Worm (Caenorhabditis elegans) whole organism, midembryonic: Measurements from ENCODE around the gene C47E8.9.

Experiments used
- T22C8.4 ChIP-seq: fragments of 200-800 bp; sonication (Bioruptor generic); IDR thresholded peaks from 2 replicates; pipeline ENCODE4 v1.3.6; 2022; ENCODE audit warnings: missing genetic modification characterization, missing compliant biosample characterization
- cog-1 ChIP-seq: sonication (generic microtip); optimal IDR thresholded peaks from 2 replicates; lab custom pipeline; 2016; ENCODE audit warnings: missing genetic modification characterization, missing compliant biosample characterization

ce11 chrV:14686231-14687105 is 23.4 kb downstream of the C47E8.9 start:
- TF ChIP-seq cog-1 (tag; lab: Kevin White, UChicago) = no peak
- TF ChIP-seq T22C8.4 (GFP tag; lab: Robert Waterston, UW) = no peak
